Fruit fly (Drosophila melanogaster): ENCODE measurements around the gene Smyd5.

The Smyd5 gene

dm6 chr3R:21252478-21252877 is 33.9 kb upstream of the Smyd5 start:
- no peak for TF ChIP-seq dmrt93B (GFP tag; optimal IDR thresholded peaks at IDR 0.05)
- no peak for TF ChIP-seq usp (GFP tag; optimal IDR thresholded peaks at IDR 0.05)

dm6 chr3R:21246492-21247061 is 28.0 kb upstream of the Smyd5 start, which contains the start of gene ETHR:
TSS of gene ETHR (plus strand) at chr3R:21247011.
- TF ChIP-seq sv (GFP tag; optimal IDR thresholded peaks at IDR 0.05) (peak; percentile 4), fru (GFP tag; optimal IDR thresholded peaks at IDR 0.05) (no peak)

DNA sequence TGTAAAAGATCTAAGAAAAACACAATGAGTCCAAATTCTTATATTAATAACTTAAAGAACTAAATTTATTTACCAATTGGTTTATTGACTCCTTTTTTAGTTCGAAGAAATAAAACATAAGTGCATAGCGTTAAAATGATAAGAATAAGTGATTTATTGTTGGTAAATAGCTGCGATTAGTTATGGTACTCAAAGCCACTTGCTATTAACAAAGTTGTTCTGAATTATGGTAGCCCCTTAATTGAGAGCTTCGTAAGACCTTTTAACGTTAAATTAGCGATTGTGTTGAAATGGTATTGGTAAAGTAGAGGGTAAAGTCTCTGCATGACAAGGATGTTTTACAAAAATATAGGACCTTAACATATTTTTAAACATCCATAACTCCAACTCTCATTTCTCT is 27.3 kb upstream of the Smyd5 start:
- no peak for TF ChIP-seq CG32264 (GFP tag; optimal IDR thresholded peaks at IDR 0.05)
- TF ChIP-seq dsf (GFP tag; optimal IDR thresholded peaks at IDR 0.05; ENCODE audit: borderline replicate concordance), result no peak
- TF ChIP-seq ey (GFP tag; optimal IDR thresholded peaks at IDR 0.05), result no peak
- TF ChIP-seq psq (GFP tag; optimal IDR thresholded peaks at IDR 0.05), result no peak
- no peak for TF ChIP-seq br (GFP tag; optimal IDR thresholded peaks at IDR 0.05)
- TF ChIP-seq foxo (GFP tag; optimal IDR thresholded peaks at IDR 0.05), result no peak

DNA sequence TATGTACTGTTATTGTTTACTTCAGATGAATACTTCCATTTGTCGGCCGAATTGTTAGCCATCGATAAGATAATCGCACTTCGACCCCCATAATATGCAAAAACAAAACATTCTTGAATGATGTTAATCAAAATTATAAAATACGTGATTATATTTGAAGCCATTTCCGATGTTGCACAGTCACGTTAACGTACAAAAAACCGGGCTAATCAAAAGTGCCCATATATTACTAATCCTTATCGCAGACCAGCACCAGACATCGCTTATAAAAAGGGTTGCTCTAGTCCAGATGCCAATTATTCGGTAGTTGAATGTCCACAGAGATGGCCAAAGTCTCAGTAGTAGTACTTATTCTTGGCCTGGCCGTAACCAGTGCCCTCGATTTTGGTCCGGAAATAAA is 23.7 kb upstream of the Smyd5 start, which contains the start of gene CG5892:
TSS of gene CG5892 (plus strand) at position 301 of the 400 bp plus-strand sequence.
- TF ChIP-seq Dfd (GFP tag; optimal IDR thresholded peaks at IDR 0.05), result no peak

- TF ChIP-seq lola (GFP tag; optimal IDR thresholded peaks at IDR 0.05) (no peak), Dif (GFP tag; optimal IDR thresholded peaks at IDR 0.05; ENCODE audit: partially characterized antibody) (no peak), Vsx2 (GFP tag; optimal IDR thresholded peaks at IDR 0.05; ENCODE audit: partially characterized antibody) (no peak), sv (GFP tag; optimal IDR thresholded peaks at IDR 0.05) (no peak), Sp1 (GFP tag; optimal IDR thresholded peaks at IDR 0.05) (no peak), brk (GFP tag; optimal IDR thresholded peaks at IDR 0.05) (no peak), h (GFP tag; optimal IDR thresholded peaks at IDR 0.05) (no peak), OdsH (GFP tag; optimal IDR thresholded peaks at IDR 0.05) (no peak), foxo (GFP tag; optimal IDR thresholded peaks at IDR 0.05) (no peak), sage (GFP tag; optimal IDR thresholded peaks at IDR 0.05) (no peak), Hnf4 (GFP tag; optimal IDR thresholded peaks at IDR 0.05) (no peak), tai (GFP tag; optimal IDR thresholded peaks at IDR 0.05) (no peak), rgr (GFP tag; optimal IDR thresholded peaks at IDR 0.05) (no peak), jim (GFP tag; optimal IDR thresholded peaks at IDR 0.05) (no peak), Hr83 (GFP tag; optimal IDR thresholded peaks at IDR 0.05; ENCODE audit: poor library complexity, severe bottlenecking) (no peak), Abd-B (GFP tag; optimal IDR thresholded peaks at IDR 0.05) (no peak)
Measured at dm6 chr3R:21241332-21241731, 22.7 kb upstream of the Smyd5 start.

dm6 chr3R:21237099-21237498 is 18.5 kb upstream of the Smyd5 start, which contains the start of gene e:
TSS of gene e (minus strand) at chr3R:21237177.
- TF ChIP-seq dsf (GFP tag; optimal IDR thresholded peaks at IDR 0.05; ENCODE audit: borderline replicate concordance) (no peak), Abd-B (GFP tag; optimal IDR thresholded peaks at IDR 0.05) (no peak), CrebA (GFP tag; optimal IDR thresholded peaks at IDR 0.05; ENCODE audit: borderline replicate concordance) (no peak), CG32264 (GFP tag; optimal IDR thresholded peaks at IDR 0.05) (no peak), Hnf4 (GFP tag; optimal IDR thresholded peaks at IDR 0.05) (no peak), Dfd (GFP tag; optimal IDR thresholded peaks at IDR 0.05) (no peak), Hr83 (GFP tag; optimal IDR thresholded peaks at IDR 0.05; ENCODE audit: poor library complexity, severe bottlenecking) (no peak), dmrt93B (GFP tag; optimal IDR thresholded peaks at IDR 0.05) (no peak), sv (GFP tag; optimal IDR thresholded peaks at IDR 0.05) (no peak), Hr78 (GFP tag; optimal IDR thresholded peaks at IDR 0.05) (no peak), tai (GFP tag; optimal IDR thresholded peaks at IDR 0.05) (no peak), Mio (GFP tag; optimal IDR thresholded peaks at IDR 0.05) (no peak)

DNA sequence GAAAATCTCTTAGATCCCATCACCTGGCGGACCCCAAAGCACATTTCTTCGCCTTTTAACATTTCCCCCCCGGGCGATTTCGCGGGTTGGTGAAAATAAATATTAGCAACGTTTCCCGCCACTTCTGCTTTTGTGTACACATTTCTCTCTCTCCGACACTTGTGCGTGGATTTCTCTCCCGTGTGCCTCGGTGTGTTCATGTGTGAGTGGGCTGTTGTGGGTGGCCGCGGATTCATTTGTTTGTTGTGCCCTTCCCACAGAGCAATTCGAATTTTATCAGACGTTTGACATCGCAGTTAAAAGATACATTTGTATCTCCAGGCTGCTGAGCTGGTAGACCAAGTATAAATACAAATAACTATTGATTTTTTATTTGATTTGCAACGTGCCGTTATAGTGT is 5.6 kb upstream of the Smyd5 start:
- TF ChIP-seq tai (GFP tag; optimal IDR thresholded peaks at IDR 0.05), result no peak
- no peak for TF ChIP-seq Jra (GFP tag; optimal IDR thresholded peaks at IDR 0.05)
- no peak for TF ChIP-seq Vsx2 (GFP tag; optimal IDR thresholded peaks at IDR 0.05; ENCODE audit: partially characterized antibody)
- no peak for TF ChIP-seq Myc (optimal IDR thresholded peaks at IDR 0.05)
- no peak for TF ChIP-seq Sp1 (GFP tag; optimal IDR thresholded peaks at IDR 0.05)
- TF ChIP-seq foxo (GFP tag; optimal IDR thresholded peaks at IDR 0.05), result peak in 1 of 2 experiments; percentile 58
- TF ChIP-seq CG32264 (GFP tag; optimal IDR thresholded peaks at IDR 0.05), result no peak
- TF ChIP-seq Rel (GFP tag; optimal IDR thresholded peaks at IDR 0.05), result no peak
- TF ChIP-seq Rel (tag; optimal IDR thresholded peaks at IDR 0.05), result peak; percentile 23
- peak; percentile 44 for TF ChIP-seq h (GFP tag; optimal IDR thresholded peaks at IDR 0.05)
- TF ChIP-seq Hr83 (GFP tag; optimal IDR thresholded peaks at IDR 0.05; ENCODE audit: poor library complexity, severe bottlenecking), result no peak
- TF ChIP-seq usp (GFP tag; optimal IDR thresholded peaks at IDR 0.05), result no peak
- TF ChIP-seq CrebA (GFP tag; optimal IDR thresholded peaks at IDR 0.05; ENCODE audit: borderline replicate concordance), result no peak
- no peak for TF ChIP-seq N (GFP tag; optimal IDR thresholded peaks at IDR 0.05)
- no peak for TF ChIP-seq Mio (GFP tag; optimal IDR thresholded peaks at IDR 0.05)
- no peak for TF ChIP-seq jim (GFP tag; optimal IDR thresholded peaks at IDR 0.05)
- no peak for TF ChIP-seq GATAd (GFP tag; optimal IDR thresholded peaks at IDR 0.05)
- TF ChIP-seq br (GFP tag; optimal IDR thresholded peaks at IDR 0.05), result peak; percentile 34
- peak; percentile 43 for TF ChIP-seq HLH106 (tag; optimal IDR thresholded peaks at IDR 0.05)
- TF ChIP-seq lola (GFP tag; optimal IDR thresholded peaks at IDR 0.05), result no peak
- no peak for TF ChIP-seq brk (GFP tag; optimal IDR thresholded peaks at IDR 0.05)
- TF ChIP-seq rgr (GFP tag; optimal IDR thresholded peaks at IDR 0.05), result peak; percentile 9
- TF ChIP-seq ey (GFP tag; optimal IDR thresholded peaks at IDR 0.05), result no peak
- peak; percentile 40 for TF ChIP-seq psq (GFP tag; optimal IDR thresholded peaks at IDR 0.05)
